Fruit fly (Drosophila melanogaster) whole organism: Measurements from ENCODE around the gene TBC1D5.

Source experiments
- CG8478 ChIP-seq: fragments of >200 bp; optimal IDR thresholded peaks from 2 replicates; lab custom pipeline; 2018; ENCODE audit warnings: inconsistent platforms
- EcR ChIP-seq, 2 experiments: fragments of >200 bp; optimal IDR thresholded peaks; 2 replicates each; lab custom pipeline; 2017; ENCODE audit warnings: missing biosample characterization in 2 of 2, missing genetic modification characterization in 2 of 2, missing genetic modification reagents in 2 of 2
- pan ChIP-seq: fragments of >200 bp; optimal IDR thresholded peaks from 2 replicates; lab custom pipeline; 2017
- psq ChIP-seq: fragments of >200 bp; optimal IDR thresholded peaks from 2 replicates; lab custom pipeline; 2017
- usp ChIP-seq: fragments of >200 bp; optimal IDR thresholded peaks from 2 replicates; lab custom pipeline; 2017; ENCODE audit warnings: missing biosample characterization, missing genetic modification characterization, mixed read lengths

DNA sequence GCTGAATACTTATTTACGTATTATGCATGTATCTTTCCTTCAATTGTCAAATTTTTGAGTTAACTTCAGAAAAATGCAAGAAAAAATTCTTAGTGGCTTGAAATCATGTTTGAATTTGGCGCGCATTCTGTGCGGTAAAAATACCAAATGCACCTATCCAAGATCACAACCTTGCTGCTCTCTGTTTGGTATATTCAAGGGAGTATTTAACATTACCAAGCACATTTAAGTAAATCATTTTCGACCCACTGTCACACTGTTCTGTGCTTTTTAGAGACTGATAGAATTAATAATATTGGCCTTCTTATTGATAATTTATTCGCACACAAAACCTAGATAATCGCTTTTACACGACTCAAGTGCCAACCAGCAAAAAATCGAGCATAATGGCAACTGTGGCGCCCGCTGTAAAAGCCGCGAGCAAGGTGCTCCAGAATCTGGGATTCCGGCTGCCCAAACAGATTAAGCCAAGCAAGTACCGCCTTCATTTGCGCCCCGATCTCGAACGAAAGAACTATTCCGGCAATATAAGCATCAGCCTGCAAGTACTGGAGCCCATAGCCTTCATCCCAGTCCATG, 37.4 kb upstream of the TBC1D5 start:
- no peak for TF ChIP-seq psq (lab: Kevin White, UChicago)
- TF ChIP-seq EcR (GFP tag; optimal IDR thresholded peaks at IDR 0.05; lab: Kevin White, UChicago), result no peak
- no peak for TF ChIP-seq usp (GFP tag; lab: Kevin White, UChicago)
- TF ChIP-seq pan, result no peak
- TF ChIP-seq CG8478, result no peak
